Worm (Caenorhabditis elegans): ENCODE measurements around the gene W07G4.1.

DNA sequence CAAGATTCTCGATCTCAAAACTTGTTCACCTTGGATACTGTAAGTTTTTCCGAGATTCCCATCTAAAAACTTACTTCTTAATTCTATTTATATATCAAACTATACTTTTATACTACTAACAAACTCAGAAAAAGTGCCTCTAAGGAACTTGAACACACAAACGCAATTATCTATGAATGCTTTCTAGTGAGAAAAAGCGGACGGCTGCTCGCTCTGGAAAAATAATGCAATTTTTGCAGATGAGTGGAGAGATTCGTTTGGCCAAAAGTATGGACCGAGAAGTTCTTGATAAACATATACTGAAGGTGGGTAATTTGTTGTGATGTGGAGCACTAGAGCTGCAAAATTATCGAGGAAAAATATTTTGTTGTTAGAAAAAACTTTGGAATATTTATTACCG is 13.3 kb upstream of the W07G4.1 start:
- no peak for TF ChIP-seq daf-19 (GFP tag; conservative IDR thresholded peaks at IDR 0.05)
- TF ChIP-seq madf-5 (GFP tag; IDR thresholded peaks at IDR 0.05), result no peak
- TF ChIP-seq pha-4 (GFP tag; IDR thresholded peaks at IDR 0.05), result no peak
- no peak for TF ChIP-seq pha-4 (tag; optimal IDR thresholded peaks at IDR 0.05)
- TF ChIP-seq fos-1 (tag; optimal IDR thresholded peaks at IDR 0.05), result no peak
- no peak for TF ChIP-seq ama-1 (optimal IDR thresholded peaks at IDR 0.05)
- TF ChIP-seq nhr-76 (tag; optimal IDR thresholded peaks at IDR 0.05), result no peak
- no peak for TF ChIP-seq unc-62 (GFP tag; optimal IDR thresholded peaks at IDR 0.05 in 1 of 2)
- no peak for TF ChIP-seq unc-62 (tag; optimal IDR thresholded peaks at IDR 0.05)
- no peak for TF ChIP-seq lim-7 (GFP tag; IDR thresholded peaks at IDR 0.05)
- TF ChIP-seq zip-2 (tag; optimal IDR thresholded peaks at IDR 0.05), result no peak
- TF ChIP-seq nhr-11 (tag; optimal IDR thresholded peaks at IDR 0.05), result no peak
- TF ChIP-seq lin-13 (GFP tag; optimal IDR thresholded peaks at IDR 0.05), result no peak
- no peak for TF ChIP-seq attf-4 (tag; optimal IDR thresholded peaks at IDR 0.05)
